Fruit fly (Drosophila melanogaster): ENCODE results near the gene CG11841.

CG11841 gene

DNA sequence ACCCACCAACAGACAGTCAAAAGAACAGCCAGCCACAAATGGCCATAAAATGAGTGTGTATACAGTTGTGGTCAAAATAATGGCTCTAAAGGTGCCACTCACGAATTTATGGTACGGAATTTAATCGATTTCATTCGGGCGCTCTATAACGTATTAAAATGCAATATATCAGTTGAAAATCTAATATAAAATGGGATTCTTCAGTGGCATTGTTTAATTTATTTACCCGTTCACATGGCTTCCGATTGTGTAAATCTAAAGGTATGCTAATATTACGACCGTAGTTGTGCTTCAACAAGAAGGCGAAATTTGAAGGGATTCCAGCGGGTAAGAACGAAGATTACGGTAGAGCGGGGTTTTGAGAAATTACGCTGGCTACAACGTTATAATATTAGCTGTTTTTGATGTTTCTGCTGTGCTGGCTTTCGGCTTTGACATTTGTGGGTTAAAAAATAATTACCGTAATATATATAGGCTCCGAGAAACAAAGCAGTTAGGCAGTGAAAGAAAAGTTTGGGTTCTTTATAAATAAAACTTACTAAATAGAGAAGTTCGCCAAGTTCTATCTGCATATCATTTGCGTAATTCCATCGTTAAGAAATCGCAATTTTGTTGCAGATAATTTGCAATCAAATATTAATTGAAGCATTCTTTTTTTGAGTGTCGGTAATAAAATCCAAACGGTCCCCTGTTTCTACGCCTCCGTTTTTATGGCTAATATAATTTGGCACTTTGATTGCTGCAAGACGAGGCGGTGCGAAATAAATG lies 25.0 kb downstream of the CG11841 start (continued):
- TF ChIP-seq CG8319 (GFP tag; optimal IDR thresholded peaks at IDR 0.05) (no peak), Sox102F (GFP tag; optimal IDR thresholded peaks at IDR 0.05) (peak; percentile 43), svp (GFP tag) (peak; percentile 84), CG11902 (GFP tag; optimal IDR thresholded peaks at IDR 0.05) (no peak), salr (GFP tag; optimal IDR thresholded peaks at IDR 0.05) (no peak), CG11294 (GFP tag; IDR thresholded peaks at IDR 0.05) (no peak), CG6163 (GFP tag; IDR thresholded peaks at IDR 0.05) (no peak), CG8119 (GFP tag; IDR thresholded peaks at IDR 0.05) (no peak), CG7368 (GFP tag; optimal IDR thresholded peaks at IDR 0.05) (no peak), CG1621 (tag; optimal IDR thresholded peaks at IDR 0.05) (no peak)

DNA sequence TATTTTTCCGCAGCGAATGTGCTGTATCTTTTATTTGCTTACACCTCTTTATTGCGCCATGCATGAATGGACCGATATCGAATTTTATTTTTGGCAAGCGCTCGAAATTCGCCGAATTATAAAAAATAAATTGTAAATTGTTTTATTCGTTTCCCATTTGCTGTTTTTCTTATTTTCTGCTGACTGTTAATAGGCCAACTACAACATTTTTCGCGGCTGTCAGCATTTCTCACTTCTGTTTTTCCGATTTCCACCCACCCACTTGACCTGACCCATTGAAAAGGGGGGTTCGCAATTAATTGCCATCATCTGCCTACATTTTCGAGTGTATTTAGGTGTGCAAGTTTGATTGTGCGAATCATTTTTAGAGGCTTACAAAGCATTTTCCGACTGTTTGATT lies 25.8 kb downstream of the CG11841 start:
- TF ChIP-seq CG9139 (GFP tag; optimal IDR thresholded peaks at IDR 0.05) (no peak), salr (GFP tag; optimal IDR thresholded peaks at IDR 0.05) (no peak), esn (GFP tag; optimal IDR thresholded peaks at IDR 0.05) (no peak), Sox15 (GFP tag; optimal IDR thresholded peaks at IDR 0.05) (no peak)

DNA sequence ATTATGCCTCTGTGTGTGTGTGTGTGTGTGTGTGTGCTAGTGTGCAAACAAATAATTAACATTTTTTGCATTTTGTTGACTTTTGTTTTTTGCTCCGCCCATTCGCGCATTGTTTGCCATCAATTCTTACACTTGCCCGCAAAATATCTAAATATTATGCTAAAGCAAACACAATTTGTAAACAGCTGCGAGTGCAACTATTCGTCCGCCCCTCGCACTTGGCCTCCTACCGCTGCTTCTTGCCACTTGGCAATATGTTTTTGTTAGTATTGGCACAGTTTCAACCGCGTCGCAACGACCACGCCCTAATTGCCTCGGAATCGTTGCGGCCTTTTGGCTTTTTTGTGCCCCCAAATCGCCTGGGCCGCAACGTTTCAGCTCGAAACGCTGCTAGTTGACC lies 26.7 kb downstream of the CG11841 start:
- TF ChIP-seq eg (GFP tag; IDR thresholded peaks at IDR 0.05): 0 out of 3 replicates have a peak, but pooled peaks have one; percentile 35
- TF ChIP-seq Ets96B (tag; optimal IDR thresholded peaks at IDR 0.05): no peak
- no peak for TF ChIP-seq CG8632 (GFP tag; optimal IDR thresholded peaks at IDR 0.05)
- TF ChIP-seq CG15336 (GFP tag; IDR thresholded peaks at IDR 0.05): no peak
- TF ChIP-seq Eip75B (GFP tag; optimal IDR thresholded peaks at IDR 0.05): no peak
- TF ChIP-seq Eip78C (GFP tag): peak; percentile 25
- TF ChIP-seq Gug (GFP tag; IDR thresholded peaks at IDR 0.05): no peak
- no peak for TF ChIP-seq CG10631 (GFP tag; optimal IDR thresholded peaks at IDR 0.05)
- TF ChIP-seq fkh (GFP tag; optimal IDR thresholded peaks at IDR 0.05): peak; percentile 70
- no peak for TF ChIP-seq cyc (GFP tag; optimal IDR thresholded peaks at IDR 0.05)
- no peak for TF ChIP-seq fd85E (GFP tag; optimal IDR thresholded peaks at IDR 0.05)

dm6 chr3R:29082034-29082433 lies 31.2 kb downstream of the CG11841 start:
- no peak for TF ChIP-seq CG3032 (tag; optimal IDR thresholded peaks at IDR 0.05)
- no peak for TF ChIP-seq CG11294 (GFP tag; IDR thresholded peaks at IDR 0.05)
- TF ChIP-seq achi (GFP tag; optimal IDR thresholded peaks at IDR 0.05): no peak
- TF ChIP-seq ss (GFP tag; optimal IDR thresholded peaks at IDR 0.05): no peak
- TF ChIP-seq Hr4 (GFP tag; optimal IDR thresholded peaks at IDR 0.05): no peak
- TF ChIP-seq CG6163 (GFP tag; IDR thresholded peaks at IDR 0.05): 0 out of 3 replicates have a peak, but pooled peaks have one; percentile 7
- TF ChIP-seq pdm3 (GFP tag; optimal IDR thresholded peaks at IDR 0.05): no peak
- TF ChIP-seq cyc (GFP tag; optimal IDR thresholded peaks at IDR 0.05): no peak
- no peak for TF ChIP-seq acj6 (GFP tag; optimal IDR thresholded peaks at IDR 0.05)
- TF ChIP-seq eg (GFP tag; IDR thresholded peaks at IDR 0.05): 0 out of 3 replicates have a peak, but pooled peaks have one; percentile 7

- TF ChIP-seq CG32006 (GFP tag; optimal IDR thresholded peaks at IDR 0.05) (peak; percentile 7), topi (GFP tag; optimal IDR thresholded peaks at IDR 0.05) (no peak), CG3919 (GFP tag; optimal IDR thresholded peaks at IDR 0.05) (no peak), CG7368 (GFP tag; optimal IDR thresholded peaks at IDR 0.05) (no peak), Gug (GFP tag; IDR thresholded peaks at IDR 0.05) (no peak), acj6 (GFP tag; optimal IDR thresholded peaks at IDR 0.05) (no peak), Ets96B (tag; optimal IDR thresholded peaks at IDR 0.05) (peak; percentile 9), OdsH (GFP tag; optimal IDR thresholded peaks at IDR 0.05) (no peak), CG6163 (GFP tag; IDR thresholded peaks at IDR 0.05) (no peak), Hr4 (GFP tag; optimal IDR thresholded peaks at IDR 0.05) (no peak), Sox14 (GFP tag; optimal IDR thresholded peaks at IDR 0.05) (peak; percentile 2), Eip78C (GFP tag) (peak; percentile 57), svp (GFP tag) (peak; percentile 55), fkh (GFP tag; optimal IDR thresholded peaks at IDR 0.05) (peak; percentile 30)
These were observed 31.8 kb downstream of the CG11841 start for dm6 chr3R:29082511-29083296.

Data from whole organism, prepupa.